Worm (Caenorhabditis elegans) whole organism, young adult: ENCODE data around the gene ZK1240.5.

Experiments used
- Y79H2A.3 ChIP-seq: fragments of 200-800 bp; sonication (Bioruptor generic); conservative IDR thresholded peaks from 2 replicates; pipeline ENCODE4 v1.3.6; 2022; ENCODE audit warnings: missing genetic modification reagents, missing genetic modification characterization, missing compliant biosample characterization
- atf-7 ChIP-seq: sonication (generic microtip); optimal IDR thresholded peaks from 2 replicates; lab custom pipeline; 2017; ENCODE audit warnings: mild to moderate bottlenecking, missing genetic modification characterization, missing compliant biosample characterization
- cebp-1 ChIP-seq, 2 experiments: fragments of 200-800 bp in 1 of 2; sonication (Bioruptor generic) in 1 of 2; sonication (generic microtip) in 1 of 2; IDR thresholded peaks in 1 of 2; optimal IDR thresholded peaks in 1 of 2; 2 replicates each; pipeline versions ENCODE4 v1.3.6 to Lab custom; 2017 to 2022; ENCODE audit warnings: missing compliant biosample characterization in 2 of 2, missing genetic modification characterization in 2 of 2, mild to moderate bottlenecking in 1 of 2, missing genetic modification reagents in 1 of 2, moderate library complexity in 1 of 2
- efl-1 ChIP-seq: fragments of 150-350 bp; optimal IDR thresholded peaks from 2 replicates; lab custom pipeline; 2014; ENCODE audit warnings: missing biosample characterization, missing genetic modification reagents, missing genetic modification characterization
- nhr-179 ChIP-seq: sonication (generic microtip); optimal IDR thresholded peaks from 2 replicates; lab custom pipeline; 2016; ENCODE audit warnings: mild to moderate bottlenecking, missing genetic modification characterization, missing compliant biosample characterization
- pha-4 ChIP-seq: fragments of 150-350 bp; sonication (generic microtip); optimal IDR thresholded peaks from 2 replicates; lab custom pipeline; 2014; ENCODE audit warnings: missing biosample characterization, missing genetic modification reagents, missing genetic modification characterization
- snpc-4 ChIP-seq, 5 experiments: fragments of 150-350 bp in 1 of 5; sonication (generic microtip) in 4 of 5; optimal IDR thresholded peaks; 2 replicates each; lab custom pipeline; 2014 to 2018; ENCODE audit warnings: missing genetic modification characterization in 5 of 5, missing biosample characterization in 3 of 5, antibody characterized with exemption in 2 of 5, mild to moderate bottlenecking in 2 of 5, missing compliant biosample characterization in 2 of 5, missing genotype in 2 of 5, moderate library complexity in 2 of 5, missing genetic modification reagents in 1 of 5
- ztf-26 ChIP-seq: sonication (generic microtip); optimal IDR thresholded peaks from 2 replicates; lab custom pipeline; 2017; ENCODE audit warnings: missing genetic modification characterization, missing compliant biosample characterization

DNA sequence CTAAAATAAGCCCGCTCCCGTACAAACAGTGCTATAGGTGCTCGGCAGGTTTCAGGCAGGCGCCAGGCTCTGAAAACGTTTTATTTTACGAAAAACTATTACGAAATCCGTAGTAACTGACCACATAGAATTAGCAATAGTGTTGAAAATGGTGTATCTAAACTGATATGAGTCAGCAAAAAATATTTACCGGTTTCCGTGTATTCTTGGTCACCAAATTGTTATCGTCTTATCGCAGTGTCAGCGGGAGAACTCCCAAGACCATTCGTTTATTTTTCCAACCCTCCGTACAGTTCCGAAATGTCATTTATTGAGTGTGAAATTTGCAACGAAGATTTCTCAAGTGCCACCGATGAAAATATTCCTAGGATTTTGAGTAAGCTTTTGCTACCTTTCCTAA is 14.5 kb upstream of the ZK1240.5 start, which contains the start of gene F43C11.8:
- TF ChIP-seq ztf-26 (no peak), Y79H2A.3 (GFP tag; lab: Robert Waterston, UW) (no peak), nhr-179 (tag; lab: Kevin White, UChicago) (no peak), atf-7 (tag; lab: Kevin White, UChicago) (no peak), efl-1 (GFP tag; lab: Kevin White, UChicago) (no peak), pha-4 (tag; lab: Kevin White, UChicago) (no peak), cebp-1 (GFP tag; IDR thresholded peaks at IDR 0.05; lab: Robert Waterston, UW) (no peak), cebp-1 (tag; optimal IDR thresholded peaks at IDR 0.05; lab: Kevin White, UChicago) (no peak), snpc-4 (GFP tag; optimal IDR thresholded peaks at IDR 0.05; lab: Kevin White, UChicago) (no peak), snpc-4 (tag; optimal IDR thresholded peaks at IDR 0.05; lab: Kevin White, UChicago) (no peak)
